Worm (Caenorhabditis elegans) whole organism, midembryonic: ENCODE measurements around the gene C29E4.14.

Experiments used
- klf-2 ChIP-seq: fragments of 200-800 bp; sonication (Bioruptor generic); conservative IDR thresholded peaks from 2 replicates; pipeline ENCODE4 v1.3.6; 2022; ENCODE audit warnings: missing genetic modification reagents, missing genetic modification characterization, missing compliant biosample characterization
- ztf-23 ChIP-seq: fragments of 200-800 bp; sonication (Bioruptor generic); IDR thresholded peaks from 2 replicates; pipeline ENCODE4 v1.3.6; 2022; ENCODE audit warnings: missing genetic modification reagents, missing genetic modification characterization, missing compliant biosample characterization

- TF ChIP-seq klf-2 (GFP tag; lab: Robert Waterston, UW) (no peak), ztf-23 (no peak)
Observed at ce11 chrIII:7956965-7957364, 37.0 kb downstream of the C29E4.14 start, which contains the start of gene C29E4.9.
